Worm (Caenorhabditis elegans) whole organism, L2 larva: ENCODE data around the gene fard-1.

ENCODE experiments used
- C34F6.9 ChIP-seq: fragments of 150-350 bp; optimal IDR thresholded peaks from 2 replicates; lab custom pipeline; 2014; ENCODE audit warnings: missing biosample characterization, missing genetic modification characterization
- F13H6.1 ChIP-seq: sonication (generic microtip); optimal IDR thresholded peaks from 2 replicates; lab custom pipeline; 2016; ENCODE audit warnings: missing genetic modification characterization, missing compliant biosample characterization
- R02D3.7 ChIP-seq: fragments of 150-350 bp; optimal IDR thresholded peaks from 2 replicates; lab custom pipeline; 2014; ENCODE audit warnings: missing biosample characterization, missing genetic modification characterization
- Y55F3AM.14 ChIP-seq: fragments of 200-800 bp; sonication (Bioruptor generic); optimal IDR thresholded peaks from 2 replicates; lab custom pipeline; 2018; ENCODE audit warnings: mild to moderate bottlenecking, missing genetic modification characterization, missing compliant biosample characterization
- alr-1 ChIP-seq: fragments of 150-350 bp; optimal IDR thresholded peaks from 2 replicates; lab custom pipeline; 2014; ENCODE audit warnings: missing biosample characterization, missing genetic modification characterization
- aly-2 ChIP-seq: fragments of 150-350 bp; optimal IDR thresholded peaks from 2 replicates; lab custom pipeline; 2014; ENCODE audit warnings: missing biosample characterization, missing genetic modification characterization
- ama-1 ChIP-seq: fragments of 150-350 bp; optimal IDR thresholded peaks from 2 replicates; lab custom pipeline; 2018; ENCODE audit warnings: inconsistent platforms
- blmp-1 ChIP-seq: sonication (generic microtip); optimal IDR thresholded peaks from 2 replicates; lab custom pipeline; 2017; ENCODE audit warnings: missing genetic modification characterization, mild to moderate bottlenecking, missing compliant biosample characterization, antibody characterized with exemption, moderate library complexity; ENCODE audit not compliant: insufficient read depth
- ceh-16 ChIP-seq: fragments of 150-350 bp; optimal IDR thresholded peaks from 2 replicates; lab custom pipeline; 2014; ENCODE audit warnings: missing biosample characterization, missing genetic modification characterization
- ceh-82 ChIP-seq: fragments of 150-350 bp; optimal IDR thresholded peaks from 2 replicates; lab custom pipeline; 2014; ENCODE audit warnings: missing biosample characterization, missing genetic modification characterization
- dmd-4 ChIP-seq: sonication (generic microtip); optimal IDR thresholded peaks from 2 replicates; lab custom pipeline; 2017; ENCODE audit warnings: missing biosample characterization, missing genetic modification characterization
- egl-27 ChIP-seq: sonication (generic microtip); optimal IDR thresholded peaks from 3 replicates; lab custom pipeline; 2017; ENCODE audit warnings: missing biosample characterization, missing genetic modification reagents, missing genetic modification characterization
- elt-1 ChIP-seq: fragments of 150-350 bp; optimal IDR thresholded peaks from 2 replicates; lab custom pipeline; 2014; ENCODE audit warnings: missing biosample characterization, missing genetic modification characterization
- elt-3 ChIP-seq: sonication (generic microtip); optimal IDR thresholded peaks from 2 replicates; lab custom pipeline; 2017; ENCODE audit warnings: missing biosample characterization, missing genetic modification characterization
- fos-1 ChIP-seq: fragments of 150-350 bp; optimal IDR thresholded peaks from 2 replicates; lab custom pipeline; 2014; ENCODE audit warnings: missing biosample characterization, missing genetic modification characterization
- gmeb-1 ChIP-seq: fragments of 150-350 bp; optimal IDR thresholded peaks from 2 replicates; lab custom pipeline; 2014; ENCODE audit warnings: missing biosample characterization, missing genetic modification characterization
- lin-11 ChIP-seq: fragments of 150-350 bp; sonication (generic microtip); optimal IDR thresholded peaks from 2 replicates; lab custom pipeline; 2014; ENCODE audit warnings: missing biosample characterization, missing genetic modification characterization, inconsistent platforms, mixed read lengths
- lin-13 ChIP-seq: fragments of 150-350 bp; optimal IDR thresholded peaks from 2 replicates; lab custom pipeline; 2014; ENCODE audit warnings: missing biosample characterization, missing genetic modification reagents, missing genetic modification characterization
- lin-39 ChIP-seq: fragments of 150-350 bp; optimal IDR thresholded peaks from 2 replicates; lab custom pipeline; 2014; ENCODE audit warnings: missing biosample characterization, missing genetic modification reagents, missing genetic modification characterization
- lsy-2 ChIP-seq, 2 experiments: fragments of 150-350 bp in 1 of 2; sonication (generic microtip) in 1 of 2; optimal IDR thresholded peaks; 2 replicates each; lab custom pipeline; 2014 to 2017; ENCODE audit warnings: missing biosample characterization in 2 of 2, missing genetic modification characterization in 2 of 2
- mab-5 ChIP-seq: fragments of 150-350 bp; optimal IDR thresholded peaks from 2 replicates; lab custom pipeline; 2014; ENCODE audit warnings: missing biosample characterization, missing genetic modification characterization
- mbf-1 ChIP-seq: sonication (generic microtip); optimal IDR thresholded peaks from 2 replicates; lab custom pipeline; 2017; ENCODE audit warnings: missing biosample characterization, missing genetic modification characterization
- nhr-10 ChIP-seq: sonication (generic microtip); optimal IDR thresholded peaks from 2 replicates; lab custom pipeline; 2017; ENCODE audit warnings: missing biosample characterization, missing genetic modification characterization
- nhr-11 ChIP-seq: fragments of 150-350 bp; optimal IDR thresholded peaks from 2 replicates; lab custom pipeline; 2014; ENCODE audit warnings: missing biosample characterization, missing genetic modification characterization
- nhr-12 ChIP-seq: fragments of 150-350 bp; optimal IDR thresholded peaks from 2 replicates; lab custom pipeline; 2014; ENCODE audit warnings: missing biosample characterization, missing genetic modification characterization
- nhr-129 ChIP-seq: fragments of 150-350 bp; optimal IDR thresholded peaks from 2 replicates; lab custom pipeline; 2014; ENCODE audit warnings: missing biosample characterization, missing genetic modification characterization
- nhr-21 ChIP-seq: fragments of 150-350 bp; optimal IDR thresholded peaks from 2 replicates; lab custom pipeline; 2014; ENCODE audit warnings: missing biosample characterization, missing genetic modification characterization
- nhr-23 ChIP-seq: fragments of 150-350 bp; optimal IDR thresholded peaks from 2 replicates; lab custom pipeline; 2014; ENCODE audit warnings: missing biosample characterization, missing genetic modification reagents, missing genetic modification characterization
- nhr-25 ChIP-seq: fragments of 150-350 bp; sonication (generic microtip); optimal IDR thresholded peaks from 3 replicates; lab custom pipeline; 2014; ENCODE audit warnings: missing biosample characterization, missing genetic modification characterization
- nhr-6 ChIP-seq: fragments of 150-350 bp; optimal IDR thresholded peaks from 2 replicates; lab custom pipeline; 2014; ENCODE audit warnings: missing biosample characterization, missing genetic modification characterization
- nhr-77 ChIP-seq: fragments of 150-350 bp; optimal IDR thresholded peaks from 2 replicates; lab custom pipeline; 2014; ENCODE audit warnings: missing biosample characterization, missing genetic modification characterization
- sem-4 ChIP-seq: fragments of 150-350 bp; optimal IDR thresholded peaks from 2 replicates; lab custom pipeline; 2014; ENCODE audit warnings: missing biosample characterization, missing genetic modification reagents, missing genetic modification characterization
- skn-1 ChIP-seq: sonication (generic microtip); optimal IDR thresholded peaks from 2 replicates; lab custom pipeline; 2017; ENCODE audit warnings: missing biosample characterization, missing genetic modification characterization
- sma-3 ChIP-seq: sonication (generic microtip); optimal IDR thresholded peaks from 2 replicates; lab custom pipeline; 2016; ENCODE audit warnings: missing genetic modification reagents, missing genetic modification characterization, missing compliant biosample characterization
- snpc-4 ChIP-seq: fragments of 150-350 bp; optimal IDR thresholded peaks from 2 replicates; lab custom pipeline; 2014; ENCODE audit warnings: missing biosample characterization, missing genetic modification characterization
- unc-55 ChIP-seq: fragments of 150-350 bp; sonication (generic microtip); optimal IDR thresholded peaks from 3 replicates; lab custom pipeline; 2014; ENCODE audit warnings: missing biosample characterization, missing genetic modification reagents, missing genetic modification characterization
- unc-62 ChIP-seq: fragments of 150-350 bp; optimal IDR thresholded peaks from 2 replicates; lab custom pipeline; 2014; ENCODE audit warnings: missing biosample characterization, missing genetic modification reagents, missing genetic modification characterization
- zag-1 ChIP-seq: fragments of 150-350 bp; optimal IDR thresholded peaks from 2 replicates; lab custom pipeline; 2014; ENCODE audit warnings: missing biosample characterization, missing genetic modification characterization
- ztf-1 ChIP-seq: fragments of 200-800 bp; sonication (Bioruptor generic); conservative IDR thresholded peaks from 2 replicates; pipeline ENCODE4 v1.3.6; 2022; ENCODE audit warnings: missing genetic modification characterization, missing compliant biosample characterization
- ztf-11 ChIP-seq: sonication (generic microtip); optimal IDR thresholded peaks from 2 replicates; lab custom pipeline; 2017; ENCODE audit warnings: missing biosample characterization, missing genetic modification characterization
- ztf-4 ChIP-seq: fragments of 150-350 bp; optimal IDR thresholded peaks from 2 replicates; lab custom pipeline; 2014; ENCODE audit warnings: missing biosample characterization, missing genetic modification characterization

The fard-1 gene

ce11 chrX:2933061-2933460, at the start of gene fard-1:
Gene fard-1, plus strand, starts transcription at chrX:2933361.
- TF ChIP-seq unc-55 (GFP tag; lab: Kevin White, UChicago) (no peak), unc-62 (GFP tag; lab: Kevin White, UChicago) (no peak), nhr-77 (no peak), ceh-82 (tag; lab: Kevin White, UChicago) (no peak), mbf-1 (no peak), Y55F3AM.14 (GFP tag; lab: Kevin White, UChicago) (no peak), skn-1 (tag; lab: Kevin White, UChicago) (no peak), ceh-16 (tag; lab: Kevin White, UChicago) (no peak), lin-11 (tag; lab: Kevin White, UChicago) (no peak), egl-27 (tag; lab: Kevin White, UChicago) (no peak), gmeb-1 (tag; lab: Kevin White, UChicago) (no peak), alr-1 (tag; lab: Kevin White, UChicago) (no peak), C34F6.9 (tag; lab: Kevin White, UChicago) (no peak), ztf-1 (GFP tag; lab: Robert Waterston, UW) (no peak), nhr-10 (tag; lab: Kevin White, UChicago) (no peak), ztf-11 (tag; lab: Kevin White, UChicago) (no peak), ztf-4 (tag; lab: Kevin White, UChicago) (no peak), ama-1 (no peak), nhr-12 (tag; lab: Kevin White, UChicago) (no peak)

DNA sequence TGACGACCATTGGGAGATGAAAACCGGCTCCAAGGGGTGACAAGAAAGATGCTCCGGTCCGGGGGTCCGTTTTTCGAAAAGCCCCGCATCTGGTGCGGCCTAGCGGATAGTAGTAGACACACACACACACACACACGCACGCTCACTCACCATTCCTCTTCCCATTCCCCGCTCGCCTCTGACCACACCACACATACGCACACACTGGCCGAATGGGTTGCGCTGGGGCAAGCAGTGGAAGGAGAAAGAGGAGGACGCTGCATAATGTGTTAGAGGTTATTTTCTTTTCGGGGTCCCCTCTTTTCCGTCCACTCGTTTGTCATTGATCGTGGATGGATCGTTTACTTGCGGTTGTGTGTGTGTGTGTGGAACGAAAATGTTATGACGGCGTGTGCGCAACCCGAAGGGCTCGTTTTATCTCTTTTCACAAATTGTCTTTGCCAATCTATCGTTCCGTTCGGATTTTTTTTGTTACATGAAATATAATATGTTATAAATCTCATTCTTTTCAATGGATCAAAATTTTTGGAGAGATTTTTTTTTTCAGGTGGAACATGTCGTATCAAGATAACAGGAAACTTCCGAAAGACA, 47.7 kb upstream of the fard-1 start, which contains the start of gene vang-1:
TSS of gene vang-1 (plus strand) at position 541 of the 591 bp plus-strand sequence.
- no peak for TF ChIP-seq unc-62 (GFP tag; lab: Kevin White, UChicago)
- peak; percentile 56 for TF ChIP-seq mab-5 (tag; lab: Kevin White, UChicago)
- no peak for TF ChIP-seq blmp-1 (tag; lab: Kevin White, UChicago)
- no peak for TF ChIP-seq ztf-11 (tag; lab: Kevin White, UChicago)
- TF ChIP-seq egl-27 (tag; lab: Kevin White, UChicago): no peak
- TF ChIP-seq nhr-77: no peak
- no peak for TF ChIP-seq sma-3 (GFP tag; lab: Kevin White, UChicago)
- no peak for TF ChIP-seq R02D3.7 (tag; lab: Kevin White, UChicago)
- TF ChIP-seq nhr-21: no peak
- no peak for TF ChIP-seq lin-13 (GFP tag; lab: Kevin White, UChicago)
- no peak for TF ChIP-seq nhr-10 (tag; lab: Kevin White, UChicago)
- TF ChIP-seq nhr-12 (tag; lab: Kevin White, UChicago): no peak
- TF ChIP-seq elt-3 (tag; lab: Kevin White, UChicago): no peak
- TF ChIP-seq skn-1 (tag; lab: Kevin White, UChicago): no peak
- TF ChIP-seq nhr-25: no peak
- peak; percentile 19 for TF ChIP-seq zag-1
- TF ChIP-seq aly-2: no peak
- no peak for TF ChIP-seq nhr-6 (tag; lab: Kevin White, UChicago)
- no peak for TF ChIP-seq gmeb-1 (tag; lab: Kevin White, UChicago)
- TF ChIP-seq ceh-82 (tag; lab: Kevin White, UChicago): no peak
- no peak for TF ChIP-seq ztf-1 (GFP tag; lab: Robert Waterston, UW)
- peak; percentile 27 for TF ChIP-seq F13H6.1 (tag; lab: Kevin White, UChicago)
- TF ChIP-seq lsy-2 (tag; optimal IDR thresholded peaks at IDR 0.05; lab: Kevin White, UChicago): no peak
- peak; percentile 4 for TF ChIP-seq fos-1 (tag; lab: Kevin White, UChicago)
- TF ChIP-seq nhr-129 (tag; lab: Kevin White, UChicago): peak; percentile 23
- no peak for TF ChIP-seq mbf-1
- no peak for TF ChIP-seq snpc-4 (tag; lab: Kevin White, UChicago)
- TF ChIP-seq dmd-4: no peak
- TF ChIP-seq sem-4 (tag; lab: Kevin White, UChicago): no peak
- TF ChIP-seq Y55F3AM.14 (GFP tag; lab: Kevin White, UChicago): no peak
- TF ChIP-seq nhr-23 (tag; lab: Kevin White, UChicago): no peak
- TF ChIP-seq ama-1: no peak
- no peak for TF ChIP-seq lin-39 (tag; lab: Kevin White, UChicago)
- no peak for TF ChIP-seq lin-11 (tag; lab: Kevin White, UChicago)
- TF ChIP-seq ztf-4 (tag; lab: Kevin White, UChicago): no peak
- peak; percentile 18 for TF ChIP-seq C34F6.9 (tag; lab: Kevin White, UChicago)
- no peak for TF ChIP-seq nhr-11
- TF ChIP-seq elt-1: no peak
- TF ChIP-seq unc-55 (GFP tag; lab: Kevin White, UChicago): peak; percentile 43
